Fruit fly (Drosophila melanogaster) whole organism, prepupa: ENCODE results near the gene CG31368.

ENCODE experiments used
- Blimp-1 ChIP-seq: fragments of 200-800 bp; sonication (Bioruptor generic); optimal IDR thresholded peaks from 3 replicates; lab custom pipeline; 2017; ENCODE audit warnings: missing biosample characterization, missing genetic modification characterization, mild to moderate bottlenecking, moderate library complexity, missing genetic modification reagents
- CG10631 ChIP-seq: fragments of 200-800 bp; sonication (Bioruptor generic); optimal IDR thresholded peaks from 2 replicates; lab custom pipeline; 2016; ENCODE audit warnings: missing biosample characterization, missing genetic modification characterization
- CG10669 ChIP-seq: fragments of 200-800 bp; sonication (Bioruptor generic); optimal IDR thresholded peaks from 3 replicates; lab custom pipeline; 2018; ENCODE audit warnings: missing biosample characterization, mild to moderate bottlenecking, missing genetic modification characterization, moderate library complexity
- CG11294 ChIP-seq: fragments of 200-800 bp; sonication (Bioruptor generic); IDR thresholded peaks from 2 replicates; pipeline ENCODE4 v1.3.6; 2022; ENCODE audit warnings: missing biosample characterization, missing genetic modification characterization
- CG11762 ChIP-seq: fragments of 200-800 bp; sonication (Bioruptor generic); optimal IDR thresholded peaks from 3 replicates; lab custom pipeline; 2016; ENCODE audit warnings: missing biosample characterization, missing genetic modification characterization; ENCODE audit not compliant: insufficient read depth
- CG15336 ChIP-seq: fragments of 200-800 bp; sonication (Bioruptor generic); IDR thresholded peaks from 2 replicates; pipeline ENCODE4 v1.3.6; 2022; ENCODE audit warnings: missing biosample characterization, missing genetic modification characterization
- CG3032 ChIP-seq: fragments of 200-800 bp; optimal IDR thresholded peaks from 2 replicates; lab custom pipeline; 2019; ENCODE audit warnings: missing biosample characterization, mild to moderate bottlenecking, missing genetic modification characterization, moderate library complexity
- CG32006 ChIP-seq: fragments of 200-800 bp; sonication (Bioruptor generic); optimal IDR thresholded peaks from 3 replicates; lab custom pipeline; 2017; ENCODE audit warnings: missing biosample characterization, mild to moderate bottlenecking, missing genetic modification characterization
- CG34406 ChIP-seq: fragments of 200-800 bp; sonication (Bioruptor generic); optimal IDR thresholded peaks from 3 replicates; lab custom pipeline; 2016; ENCODE audit warnings: missing biosample characterization, missing genetic modification characterization
- CG3919 ChIP-seq: fragments of 200-800 bp; sonication (Bioruptor generic); optimal IDR thresholded peaks from 3 replicates; lab custom pipeline; 2016; ENCODE audit warnings: missing biosample characterization, missing genetic modification characterization
- CG6163 ChIP-seq: fragments of 200-800 bp; sonication (Bioruptor generic); IDR thresholded peaks from 3 replicates; pipeline ENCODE4 v1.3.6; 2022; ENCODE audit warnings: missing biosample characterization, missing genetic modification characterization
- CG6276 ChIP-seq: fragments of 200-800 bp; sonication (Bioruptor generic); optimal IDR thresholded peaks from 2 replicates; lab custom pipeline; 2017; ENCODE audit warnings: missing biosample characterization, mild to moderate bottlenecking, missing genetic modification characterization
- CG6792 ChIP-seq: fragments of 200-800 bp; sonication (Bioruptor generic); optimal IDR thresholded peaks from 3 replicates; lab custom pipeline; 2016; ENCODE audit warnings: missing biosample characterization, missing genetic modification characterization
- CG6854 ChIP-seq: fragments of 200-800 bp; sonication (Bioruptor generic); optimal IDR thresholded peaks from 2 replicates; lab custom pipeline; 2017; ENCODE audit warnings: missing biosample characterization, mild to moderate bottlenecking, missing genetic modification characterization
- CG7368 ChIP-seq: fragments of 200-800 bp; sonication (Bioruptor generic); optimal IDR thresholded peaks from 3 replicates; lab custom pipeline; 2016; ENCODE audit warnings: missing biosample characterization, missing genetic modification characterization
- CG8119 ChIP-seq: fragments of 200-800 bp; sonication (Bioruptor generic); IDR thresholded peaks from 3 replicates; pipeline ENCODE4 v1.3.6; 2022; ENCODE audit warnings: missing biosample characterization, missing genetic modification characterization
- CG8319 ChIP-seq: fragments of 200-800 bp; sonication (Bioruptor generic); optimal IDR thresholded peaks from 3 replicates; lab custom pipeline; 2016; ENCODE audit warnings: missing biosample characterization, missing genetic modification characterization
- CG8632 ChIP-seq: fragments of 200-800 bp; sonication (Bioruptor generic); optimal IDR thresholded peaks from 3 replicates; lab custom pipeline; 2016; ENCODE audit warnings: missing biosample characterization, missing genetic modification characterization
- Eip75B ChIP-seq: fragments of 200-800 bp; sonication (Bioruptor generic); optimal IDR thresholded peaks from 3 replicates; lab custom pipeline; 2016; ENCODE audit warnings: missing biosample characterization, missing genetic modification characterization
- Eip78C ChIP-seq: fragments of 200-800 bp; sonication (Bioruptor generic); peaks from one replicate; lab custom pipeline; 2016; ENCODE audit warnings: missing biosample characterization, missing genetic modification characterization
- Ets21C ChIP-seq: fragments of 200-800 bp; sonication (Bioruptor generic); optimal IDR thresholded peaks from 3 replicates; lab custom pipeline; 2016; ENCODE audit warnings: missing biosample characterization, missing genetic modification characterization
- Gug ChIP-seq: fragments of 200-800 bp; sonication (Bioruptor generic); IDR thresholded peaks from 2 replicates; pipeline ENCODE4 v1.3.6; 2022; ENCODE audit warnings: missing biosample characterization, missing genetic modification characterization
- Hr38 ChIP-seq: sonication (Bioruptor generic); optimal IDR thresholded peaks from 2 replicates; lab custom pipeline; 2016; ENCODE audit warnings: missing biosample characterization, missing genetic modification characterization
- Hr39 ChIP-seq: fragments of 200-800 bp; sonication (Bioruptor generic); optimal IDR thresholded peaks from 2 replicates; lab custom pipeline; 2016; ENCODE audit warnings: missing biosample characterization, missing genetic modification characterization
- Hr4 ChIP-seq: fragments of 200-800 bp; sonication (Bioruptor generic); optimal IDR thresholded peaks from 3 replicates; lab custom pipeline; 2016; ENCODE audit warnings: missing biosample characterization, missing genetic modification characterization
- Lpt ChIP-seq: fragments of 200-800 bp; sonication (Bioruptor generic); optimal IDR thresholded peaks from 3 replicates; lab custom pipeline; 2016; ENCODE audit warnings: missing biosample characterization, missing genetic modification characterization
- Met ChIP-seq: fragments of 200-800 bp; sonication (Bioruptor generic); optimal IDR thresholded peaks from 3 replicates; lab custom pipeline; 2016; ENCODE audit warnings: missing biosample characterization, missing genetic modification characterization
- Smox ChIP-seq: fragments of 200-800 bp; sonication (Bioruptor generic); optimal IDR thresholded peaks from 3 replicates; lab custom pipeline; 2016; ENCODE audit warnings: missing biosample characterization, missing genetic modification characterization
- Sox102F ChIP-seq: fragments of 200-800 bp; sonication (Bioruptor generic); optimal IDR thresholded peaks from 2 replicates; lab custom pipeline; 2016; ENCODE audit warnings: missing biosample characterization, mild to moderate bottlenecking, missing genetic modification characterization
- Sox14 ChIP-seq: fragments of 200-800 bp; sonication (Bioruptor generic); optimal IDR thresholded peaks from 3 replicates; lab custom pipeline; 2016; ENCODE audit warnings: missing biosample characterization, missing genetic modification characterization
- Sox15 ChIP-seq: fragments of 200-800 bp; sonication (Bioruptor generic); optimal IDR thresholded peaks from 3 replicates; lab custom pipeline; 2016; ENCODE audit warnings: missing biosample characterization, missing genetic modification characterization
- achi ChIP-seq: fragments of 200-800 bp; sonication (Bioruptor generic); optimal IDR thresholded peaks from 3 replicates; lab custom pipeline; 2016; ENCODE audit warnings: missing biosample characterization, missing genetic modification characterization
- acj6 ChIP-seq: fragments of 200-800 bp; sonication (Bioruptor generic); optimal IDR thresholded peaks from 3 replicates; lab custom pipeline; 2016; ENCODE audit warnings: missing biosample characterization, missing genetic modification characterization
- cyc ChIP-seq: fragments of 200-800 bp; sonication (Bioruptor generic); optimal IDR thresholded peaks from 3 replicates; lab custom pipeline; 2016; ENCODE audit warnings: missing biosample characterization, missing genetic modification characterization
- dac ChIP-seq: fragments of 200-800 bp; sonication (Bioruptor generic); optimal IDR thresholded peaks from 2 replicates; lab custom pipeline; 2017; ENCODE audit warnings: missing biosample characterization, mild to moderate bottlenecking, missing genetic modification characterization
- dsx ChIP-seq: fragments of 200-800 bp; optimal IDR thresholded peaks from 3 replicates; lab custom pipeline; 2019; ENCODE audit warnings: missing biosample characterization, mild to moderate bottlenecking, missing genetic modification characterization, moderate library complexity; ENCODE audit not compliant: poor library complexity, severe bottlenecking
- eg ChIP-seq: fragments of 200-800 bp; sonication (Bioruptor generic); IDR thresholded peaks from 3 replicates; pipeline ENCODE4 v1.3.6; 2022; ENCODE audit warnings: missing biosample characterization, missing genetic modification characterization
- esn ChIP-seq: fragments of 200-800 bp; sonication (Bioruptor generic); optimal IDR thresholded peaks from 2 replicates; lab custom pipeline; 2016; ENCODE audit warnings: missing biosample characterization, mild to moderate bottlenecking, missing genetic modification characterization, moderate library complexity
- fd59A ChIP-seq: fragments of 200-800 bp; sonication (Bioruptor generic); optimal IDR thresholded peaks from 2 replicates; lab custom pipeline; 2017; ENCODE audit warnings: missing biosample characterization, mild to moderate bottlenecking, missing genetic modification characterization, missing genetic modification reagents
- fd85E ChIP-seq: fragments of 200-800 bp; sonication (Bioruptor generic); optimal IDR thresholded peaks from 3 replicates; lab custom pipeline; 2016; ENCODE audit warnings: missing biosample characterization, missing genetic modification characterization
- fkh ChIP-seq: fragments of 200-800 bp; sonication (Bioruptor generic); optimal IDR thresholded peaks from 3 replicates; lab custom pipeline; 2017; ENCODE audit warnings: missing biosample characterization, mild to moderate bottlenecking, missing genetic modification characterization, moderate library complexity
- net ChIP-seq: fragments of 200-800 bp; sonication (Bioruptor generic); optimal IDR thresholded peaks from 3 replicates; lab custom pipeline; 2016; ENCODE audit warnings: missing biosample characterization, missing genetic modification characterization
- pdm3 ChIP-seq: fragments of 200-800 bp; sonication (Bioruptor generic); optimal IDR thresholded peaks from 3 replicates; lab custom pipeline; 2016; ENCODE audit warnings: missing biosample characterization, missing genetic modification characterization
- salr ChIP-seq, 2 experiments: fragments of 200-800 bp; sonication (Bioruptor generic); optimal IDR thresholded peaks; 3 replicates each; lab custom pipeline; 2016 to 2018; ENCODE audit warnings: missing biosample characterization in 2 of 2, missing genetic modification characterization in 2 of 2, mild to moderate bottlenecking in 1 of 2
- ss ChIP-seq, 2 experiments: fragments of 200-800 bp; sonication (Bioruptor generic); optimal IDR thresholded peaks; 2 replicates in 1 of 2; 3 replicates in 1 of 2; lab custom pipeline; 2017 to 2018; ENCODE audit warnings: mild to moderate bottlenecking in 2 of 2, missing biosample characterization in 2 of 2, missing genetic modification characterization in 2 of 2, moderate library complexity in 1 of 2
- svp ChIP-seq: fragments of 200-800 bp; sonication (Bioruptor generic); peaks from one replicate; lab custom pipeline; 2016; ENCODE audit warnings: missing biosample characterization, missing genetic modification characterization
- topi ChIP-seq: fragments of 200-800 bp; sonication (Bioruptor generic); optimal IDR thresholded peaks from 3 replicates; lab custom pipeline; 2016; ENCODE audit warnings: missing biosample characterization, missing genetic modification characterization

The CG31368 gene

DNA sequence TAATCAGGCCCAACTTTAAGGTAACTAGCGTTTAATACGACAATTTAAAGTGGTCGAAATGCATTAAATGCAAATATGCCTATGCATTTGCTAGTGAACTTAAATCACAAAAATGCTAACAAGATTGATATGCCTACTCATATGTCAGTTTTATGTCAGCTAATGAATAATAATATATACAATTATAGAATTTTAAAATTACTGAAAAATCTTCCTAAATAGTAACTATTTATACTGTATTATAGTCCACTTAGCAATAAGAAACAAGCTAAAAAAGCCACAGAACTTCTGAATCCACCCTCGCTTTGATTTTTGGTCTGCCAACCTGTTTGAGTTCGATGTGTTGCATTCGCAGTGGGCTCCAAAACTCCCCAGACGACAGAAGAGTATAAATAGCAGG lies 12.9 kb upstream of the CG31368 start (continued):
- no peak for TF ChIP-seq CG6854 (GFP tag; lab: Kevin White, UChicago)
- TF ChIP-seq Sox15 (GFP tag; lab: Kevin White, UChicago) = no peak
- TF ChIP-seq CG34406 (GFP tag; lab: Kevin White, UChicago) = no peak
- peak; percentile 73 for TF ChIP-seq svp (GFP tag; lab: Kevin White, UChicago)
- TF ChIP-seq cyc = peak; percentile 18
- no peak for TF ChIP-seq CG8632 (GFP tag; lab: Kevin White, UChicago)
- no peak for TF ChIP-seq fd85E (GFP tag; lab: Kevin White, UChicago)

DNA sequence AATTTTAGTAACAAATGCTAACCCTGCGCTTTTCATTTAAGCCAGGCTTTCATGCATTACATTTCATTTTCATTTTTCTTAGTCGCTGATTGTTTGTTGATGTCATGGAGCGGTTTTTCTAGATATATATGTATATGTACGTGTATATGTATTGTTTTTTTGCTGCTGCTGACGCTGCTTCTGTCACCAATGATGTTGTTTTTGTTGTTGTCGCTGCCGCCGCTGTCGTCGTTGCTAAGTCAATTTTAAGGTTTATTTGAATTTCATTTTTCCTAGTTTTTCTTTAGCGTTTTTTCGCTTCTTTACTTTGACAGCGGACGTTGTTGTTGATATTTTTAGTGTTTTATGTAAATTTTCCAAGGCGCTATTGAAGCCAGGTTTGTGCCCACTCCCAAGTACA lies 12.5 kb upstream of the CG31368 start:
- TF ChIP-seq CG3032 (tag; lab: Kevin White, UChicago) (no peak), fkh (peak; percentile 17)
- TF ChIP-seq, all 60 proteins: peak for 1

DNA sequence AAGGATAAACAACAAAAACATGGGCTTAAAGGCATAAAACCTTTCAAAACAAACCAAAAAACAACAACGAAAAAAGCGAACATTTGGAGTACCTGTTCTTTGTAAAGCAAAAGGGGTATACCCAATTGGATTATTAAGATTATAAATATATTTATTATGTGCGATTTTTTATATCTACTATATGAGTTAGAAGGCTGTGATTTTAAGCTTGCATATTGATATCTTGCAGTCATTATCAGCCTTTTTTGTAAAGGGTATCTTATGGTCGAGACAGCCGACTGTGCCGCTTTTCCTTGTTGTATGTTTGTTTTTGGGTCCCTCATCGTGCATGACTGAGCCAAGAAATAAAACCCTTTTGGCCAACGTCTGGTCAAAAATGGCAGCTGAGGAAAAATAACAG lies 9.9 kb upstream of the CG31368 start:
- peak; percentile 15 for TF ChIP-seq Ets21C (GFP tag; lab: Kevin White, UChicago)
- TF ChIP-seq CG6163 (GFP tag; lab: Robert Waterston, UW) = peak; percentile 45; the same call in 2 of the 3 replicates
- peak; percentile 36 for TF ChIP-seq CG8632 (GFP tag; lab: Kevin White, UChicago)
- TF ChIP-seq Hr4 (GFP tag; lab: Kevin White, UChicago) = no peak
- TF ChIP-seq Eip78C (GFP tag; lab: Kevin White, UChicago) = peak; percentile 57
- peak; percentile 34 for TF ChIP-seq CG10669 (GFP tag; lab: Kevin White, UChicago)
- TF ChIP-seq pdm3 (GFP tag; lab: Kevin White, UChicago) = no peak
- TF ChIP-seq CG3032 (tag; lab: Kevin White, UChicago) = peak; percentile 18
- TF ChIP-seq fd85E (GFP tag; lab: Kevin White, UChicago) = peak; percentile 1
- peak; percentile 41 for TF ChIP-seq CG7368
- peak; percentile 33 for TF ChIP-seq CG6854 (GFP tag; lab: Kevin White, UChicago)
- TF ChIP-seq svp (GFP tag; lab: Kevin White, UChicago) = peak; percentile 78
- TF ChIP-seq Blimp-1 = peak; percentile 49
- 0 out of 2 replicates have a peak, but pooled peaks have one; percentile 32 for TF ChIP-seq CG15336 (GFP tag; lab: Robert Waterston, UW)
- TF ChIP-seq Sox102F = peak; percentile 53
- peak; percentile 56 for TF ChIP-seq Met (GFP tag; lab: Kevin White, UChicago)
- TF ChIP-seq Sox14 (GFP tag; lab: Kevin White, UChicago) = no peak
- no peak for TF ChIP-seq Gug (GFP tag; lab: Robert Waterston, UW)
- no peak for TF ChIP-seq fkh
- no peak for TF ChIP-seq Lpt
- no peak for TF ChIP-seq salr (GFP tag; optimal IDR thresholded peaks at IDR 0.05; lab: Kevin White, UChicago)
- no peak for TF ChIP-seq Sox15 (GFP tag; lab: Kevin White, UChicago)
- peak; percentile 61 for TF ChIP-seq CG6792
- TF ChIP-seq topi = peak; percentile 69
- TF ChIP-seq CG8319 (GFP tag; lab: Kevin White, UChicago) = peak; percentile 25
- TF ChIP-seq Hr38 (GFP tag; lab: Kevin White, UChicago) = no peak
- no peak for TF ChIP-seq eg (GFP tag; lab: Robert Waterston, UW)
- peak; percentile 39; the same call in 1 of the 3 replicates for TF ChIP-seq CG8119
- TF ChIP-seq Hr39 (GFP tag; lab: Kevin White, UChicago) = peak; percentile 35
- peak; percentile 43 for TF ChIP-seq acj6 (GFP tag; lab: Kevin White, UChicago)
- TF ChIP-seq CG32006 (GFP tag; lab: Kevin White, UChicago) = no peak
- TF ChIP-seq CG11294 = no peak
- no peak for TF ChIP-seq CG6276 (GFP tag; lab: Kevin White, UChicago)
- peak; percentile 63 for TF ChIP-seq Eip75B (GFP tag; lab: Kevin White, UChicago)
- TF ChIP-seq CG3919 = peak; percentile 74
- no peak for TF ChIP-seq dac (GFP tag; lab: Kevin White, UChicago)
- peak; percentile 56 for TF ChIP-seq CG10631 (GFP tag; lab: Kevin White, UChicago)
- peak; percentile 53 for TF ChIP-seq CG11762 (GFP tag; lab: Kevin White, UChicago)
- TF ChIP-seq ss (GFP tag; optimal IDR thresholded peaks at IDR 0.05; lab: Kevin White, UChicago) = no peak
- TF ChIP-seq cyc = peak; percentile 76
- peak; percentile 77 for TF ChIP-seq esn
- TF ChIP-seq achi (GFP tag; lab: Kevin White, UChicago) = peak; percentile 38
- TF ChIP-seq fd59A = no peak
- TF ChIP-seq Smox = peak; percentile 26
- peak; percentile 1 for TF ChIP-seq net (GFP tag; lab: Kevin White, UChicago)
- TF ChIP-seq dsx (GFP tag; lab: Kevin White, UChicago) = no peak
